Worm (Caenorhabditis elegans) whole organism, L4/young adult: ENCODE measurements around the gene dop-5.
A peak's percentile ranks its signal among the peaks of the same experiment; 100 is the strongest.

ENCODE experiments used
- W03F9.2 ChIP-seq: fragments of 150-350 bp; optimal IDR thresholded peaks from 2 replicates; lab custom pipeline; 2014; ENCODE audit warnings: missing biosample characterization, missing genetic modification characterization
- dao-5 ChIP-seq: sonication (generic microtip); optimal IDR thresholded peaks from 2 replicates; lab custom pipeline; 2016; ENCODE audit warnings: missing genotype, missing genetic modification characterization, moderate library complexity, missing compliant biosample characterization
- him-1 ChIP-seq: sonication (generic microtip); optimal IDR thresholded peaks from 2 replicates; lab custom pipeline; 2016; ENCODE audit warnings: missing genotype, missing genetic modification reagents, missing genetic modification characterization, missing compliant biosample characterization

Gene dop-5

DNA sequence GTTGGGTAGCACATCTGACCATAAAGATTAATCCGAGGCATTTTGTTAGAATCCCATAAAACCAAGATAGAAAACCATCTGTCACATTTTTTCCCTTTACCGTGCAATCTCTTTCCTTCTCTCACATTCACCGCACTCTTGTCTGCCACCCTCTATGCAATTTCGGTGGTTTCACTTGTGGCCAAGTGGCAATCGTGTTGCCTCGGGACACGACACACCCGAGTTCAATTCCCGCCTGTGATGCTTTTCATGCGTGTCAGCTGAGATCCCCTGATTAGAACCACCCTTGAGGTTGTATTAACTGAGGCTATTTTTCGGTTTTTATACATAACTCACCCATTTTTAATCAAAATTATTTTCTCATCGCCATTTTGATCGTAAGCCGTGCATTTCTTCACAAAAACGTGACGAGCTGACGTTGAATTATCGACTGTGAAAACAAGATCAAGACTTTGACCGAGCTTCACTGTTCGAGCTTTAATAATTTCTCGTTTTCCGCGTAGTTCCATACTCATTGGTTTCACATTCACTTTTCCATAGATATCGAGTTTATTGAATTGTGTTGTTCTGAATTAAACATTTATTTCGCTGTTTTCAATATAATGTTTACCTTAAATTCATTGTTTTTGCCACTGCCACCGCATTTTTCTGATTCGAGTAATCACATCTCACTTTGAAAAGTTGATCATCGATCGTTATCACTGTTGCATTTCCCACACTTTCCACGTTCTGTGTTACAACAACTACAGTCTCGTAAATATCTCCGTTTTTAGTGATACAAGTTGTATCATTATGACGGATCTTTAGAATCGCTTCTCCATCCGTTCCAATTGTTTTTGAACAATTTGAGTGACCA lies 51.8 kb downstream of the dop-5 start:
- TF ChIP-seq W03F9.2 (peak; percentile 78), him-1 (peak; percentile 37), dao-5 (tag; lab: Kevin White, UChicago) (peak; percentile 96)

DNA sequence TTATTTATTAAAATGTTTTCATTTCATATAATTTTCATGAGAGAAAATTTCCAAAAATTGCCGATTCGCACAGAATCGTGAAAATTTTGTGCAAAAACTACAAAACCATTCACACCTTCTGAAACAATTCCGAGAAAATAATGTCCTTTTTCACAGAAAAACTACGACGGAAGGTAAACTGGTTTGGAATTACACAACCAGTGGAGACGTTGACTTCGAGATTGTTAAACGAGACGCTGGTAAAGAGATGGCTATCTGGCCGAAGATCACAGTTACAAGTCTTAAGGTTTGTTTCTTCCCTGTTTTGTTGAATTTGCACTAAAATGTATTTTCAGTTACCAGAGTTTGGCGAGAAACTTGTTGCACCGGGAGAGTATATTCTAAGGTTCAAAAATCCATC lies 53.1 kb downstream of the dop-5 start:
- TF ChIP-seq him-1: no peak
- TF ChIP-seq W03F9.2: no peak
- TF ChIP-seq dao-5 (tag; lab: Kevin White, UChicago): no peak
